Worm (Caenorhabditis elegans) whole organism, mixed stage, embryonic: ENCODE results near the gene C17F4.11.

Source experiments
- M03D4.4 ChIP-seq: sonication (generic microtip); optimal IDR thresholded peaks from 2 replicates; lab custom pipeline; 2017; ENCODE audit warnings: mild to moderate bottlenecking, missing genetic modification characterization, missing compliant biosample characterization
- bed-3 ChIP-seq: fragments of 200-800 bp; sonication (Bioruptor generic); optimal IDR thresholded peaks from 3 replicates; lab custom pipeline; 2018; ENCODE audit warnings: mild to moderate bottlenecking, missing genetic modification characterization, moderate library complexity, missing compliant biosample characterization
- ceh-39 ChIP-seq: fragments of 150-350 bp; optimal IDR thresholded peaks from 2 replicates; lab custom pipeline; 2014; ENCODE audit warnings: missing biosample characterization, missing genetic modification characterization
- ceh-43 ChIP-seq: fragments of 200-800 bp; sonication (Bioruptor generic); optimal IDR thresholded peaks from 2 replicates; lab custom pipeline; 2018; ENCODE audit warnings: mild to moderate bottlenecking, missing genetic modification characterization, moderate library complexity, missing compliant biosample characterization
- ceh-83 ChIP-seq: fragments of 200-800 bp; sonication (Bioruptor generic); optimal IDR thresholded peaks from 2 replicates; lab custom pipeline; 2018; ENCODE audit warnings: mild to moderate bottlenecking, missing genetic modification characterization, missing compliant biosample characterization
- ces-1 ChIP-seq: fragments of 150-350 bp; optimal IDR thresholded peaks from 2 replicates; lab custom pipeline; 2014; ENCODE audit warnings: missing biosample characterization, missing genetic modification reagents, missing genetic modification characterization
- cnd-1 ChIP-seq: fragments of 200-800 bp; sonication (Bioruptor generic); optimal IDR thresholded peaks from 2 replicates; lab custom pipeline; 2018; ENCODE audit warnings: mild to moderate bottlenecking, missing genetic modification characterization, missing compliant biosample characterization
- drap-1 ChIP-seq: fragments of 200-800 bp; sonication (Bioruptor generic); optimal IDR thresholded peaks from 3 replicates; lab custom pipeline; 2018; ENCODE audit warnings: mild to moderate bottlenecking, missing genetic modification characterization, missing compliant biosample characterization
- elt-1 ChIP-seq: sonication (generic microtip); optimal IDR thresholded peaks from 2 replicates; lab custom pipeline; 2017; ENCODE audit warnings: missing genetic modification characterization, mild to moderate bottlenecking, missing compliant biosample characterization, antibody characterized with exemption, moderate library complexity, borderline replicate concordance; ENCODE audit not compliant: insufficient read depth
- elt-3 ChIP-seq: fragments of 150-350 bp; optimal IDR thresholded peaks from 2 replicates; lab custom pipeline; 2014; ENCODE audit warnings: missing biosample characterization, missing genetic modification characterization
- ham-2 ChIP-seq: fragments of 200-800 bp; sonication (Bioruptor generic); optimal IDR thresholded peaks from 2 replicates; lab custom pipeline; 2018; ENCODE audit warnings: mild to moderate bottlenecking, missing genetic modification characterization, missing compliant biosample characterization
- hlh-1 ChIP-seq: fragments of 150-350 bp; optimal IDR thresholded peaks from 2 replicates; lab custom pipeline; 2014; ENCODE audit warnings: missing biosample characterization, missing genetic modification reagents, missing genetic modification characterization
- lin-13 ChIP-seq: fragments of 150-350 bp; optimal IDR thresholded peaks from 2 replicates; lab custom pipeline; 2014; ENCODE audit warnings: missing biosample characterization, missing genetic modification characterization
- lin-32 ChIP-seq: fragments of 200-800 bp; sonication (Bioruptor generic); optimal IDR thresholded peaks from 2 replicates; lab custom pipeline; 2018; ENCODE audit warnings: mild to moderate bottlenecking, missing genetic modification characterization, missing compliant biosample characterization
- lsy-2 ChIP-seq: fragments of 150-350 bp; optimal IDR thresholded peaks from 2 replicates; lab custom pipeline; 2014; ENCODE audit warnings: missing biosample characterization, missing genetic modification characterization
- mab-5 ChIP-seq: fragments of 150-350 bp; optimal IDR thresholded peaks from 2 replicates; lab custom pipeline; 2014; ENCODE audit warnings: missing biosample characterization, missing genetic modification characterization
- mep-1 ChIP-seq: fragments of 150-350 bp; optimal IDR thresholded peaks from 2 replicates; lab custom pipeline; 2017; ENCODE audit warnings: missing biosample characterization, missing genetic modification reagents, missing genetic modification characterization, inconsistent platforms
- mls-2 ChIP-seq: sonication (generic microtip); optimal IDR thresholded peaks from 2 replicates; lab custom pipeline; 2016; ENCODE audit warnings: mild to moderate bottlenecking, missing genetic modification characterization, moderate library complexity, missing compliant biosample characterization
- nhr-12 ChIP-seq: fragments of 150-350 bp; optimal IDR thresholded peaks from 2 replicates; lab custom pipeline; 2014; ENCODE audit warnings: missing biosample characterization, missing genetic modification characterization
- nhr-2 ChIP-seq: fragments of 150-350 bp; optimal IDR thresholded peaks from 2 replicates; lab custom pipeline; 2014; ENCODE audit warnings: missing biosample characterization, missing genetic modification characterization
- nhr-28 ChIP-seq: fragments of 150-350 bp; optimal IDR thresholded peaks from 2 replicates; lab custom pipeline; 2014; ENCODE audit warnings: missing biosample characterization, missing genetic modification characterization
- nhr-76 ChIP-seq: sonication (generic microtip); optimal IDR thresholded peaks from 2 replicates; lab custom pipeline; 2017; ENCODE audit warnings: missing biosample characterization, missing genetic modification characterization
- pha-4 ChIP-seq: fragments of 150-350 bp; optimal IDR thresholded peaks from 2 replicates; lab custom pipeline; 2018; ENCODE audit warnings: missing biosample characterization, missing genetic modification reagents, missing genetic modification characterization
- sem-2 ChIP-seq: fragments of 200-800 bp; sonication (Bioruptor generic); optimal IDR thresholded peaks from 2 replicates; lab custom pipeline; 2018; ENCODE audit warnings: mild to moderate bottlenecking, missing genetic modification characterization, missing compliant biosample characterization
- snpc-4 ChIP-seq: fragments of 150-350 bp; optimal IDR thresholded peaks from 2 replicates; lab custom pipeline; 2014; ENCODE audit warnings: missing biosample characterization, missing genetic modification characterization
- unc-120 ChIP-seq: sonication (generic microtip); optimal IDR thresholded peaks from 2 replicates; lab custom pipeline; 2017; ENCODE audit warnings: missing genetic modification characterization, missing compliant biosample characterization; ENCODE audit not compliant: poor library complexity, severe bottlenecking
- unc-39 ChIP-seq: fragments of 150-350 bp; optimal IDR thresholded peaks from 2 replicates; lab custom pipeline; 2014; ENCODE audit warnings: missing biosample characterization, missing genetic modification characterization
- unc-62 ChIP-seq: fragments of 150-350 bp; optimal IDR thresholded peaks from 2 replicates; lab custom pipeline; 2014; ENCODE audit warnings: missing biosample characterization, missing genetic modification reagents, missing genetic modification characterization
- zip-8 ChIP-seq: fragments of 150-350 bp; optimal IDR thresholded peaks from 2 replicates; lab custom pipeline; 2014; ENCODE audit warnings: missing biosample characterization, missing genetic modification characterization
- ztf-11 ChIP-seq: fragments of 150-350 bp; optimal IDR thresholded peaks from 2 replicates; lab custom pipeline; 2014; ENCODE audit warnings: missing biosample characterization, missing genetic modification characterization

Gene C17F4.11

DNA sequence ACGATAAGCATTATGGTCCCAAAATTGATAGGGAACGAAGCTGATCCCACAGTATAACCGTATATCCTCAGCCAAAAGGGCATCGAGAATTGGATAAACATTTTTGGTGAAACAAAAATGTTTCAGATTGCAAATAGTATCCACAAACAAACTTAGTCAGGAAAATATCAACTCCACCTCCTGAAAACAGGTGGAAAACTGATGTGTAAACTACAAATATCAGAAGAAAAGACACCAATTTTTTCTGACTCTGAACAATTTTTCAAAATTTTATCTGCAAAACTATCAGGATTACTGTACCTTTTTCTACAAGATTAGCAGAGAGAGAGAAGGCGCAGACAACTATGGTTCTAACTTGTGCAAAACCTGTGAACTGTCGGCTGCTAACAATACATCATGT lies 34.8 kb upstream of the C17F4.11 start, which contains the start of gene sri-53:
TSS of gene sri-53 (minus strand) at position 101 of the 400 bp plus-strand sequence.
- TF ChIP-seq bed-3 (GFP tag; lab: Kevin White, UChicago), result no peak
- TF ChIP-seq sem-2 (GFP tag; lab: Kevin White, UChicago), result no peak
- no peak for TF ChIP-seq hlh-1 (tag; lab: Kevin White, UChicago)
- TF ChIP-seq lin-13, result no peak
- no peak for TF ChIP-seq nhr-12 (tag; lab: Kevin White, UChicago)
- no peak for TF ChIP-seq ces-1
- no peak for TF ChIP-seq mab-5 (tag; lab: Kevin White, UChicago)
- TF ChIP-seq nhr-2, result no peak
- TF ChIP-seq ztf-11 (tag; lab: Kevin White, UChicago), result no peak
- no peak for TF ChIP-seq ceh-83 (GFP tag; lab: Kevin White, UChicago)
- TF ChIP-seq lin-32 (GFP tag; lab: Kevin White, UChicago), result no peak
- TF ChIP-seq cnd-1 (tag; lab: Kevin White, UChicago), result no peak
- TF ChIP-seq elt-3, result no peak
- no peak for TF ChIP-seq elt-1 (tag; lab: Kevin White, UChicago)
- TF ChIP-seq nhr-76 (tag; lab: Kevin White, UChicago), result no peak
- no peak for TF ChIP-seq pha-4

- TF ChIP-seq ceh-43 (no peak), lsy-2 (no peak), nhr-28 (tag; lab: Kevin White, UChicago) (no peak), mls-2 (tag; lab: Kevin White, UChicago) (no peak), nhr-76 (tag; lab: Kevin White, UChicago) (no peak)
These were observed 33.9 kb upstream of the C17F4.11 start, which contains the start of gene sri-50 for ce11 chrII:3203415-3203814. TSS of gene sri-50 (plus strand) at chrII:3203715.

DNA sequence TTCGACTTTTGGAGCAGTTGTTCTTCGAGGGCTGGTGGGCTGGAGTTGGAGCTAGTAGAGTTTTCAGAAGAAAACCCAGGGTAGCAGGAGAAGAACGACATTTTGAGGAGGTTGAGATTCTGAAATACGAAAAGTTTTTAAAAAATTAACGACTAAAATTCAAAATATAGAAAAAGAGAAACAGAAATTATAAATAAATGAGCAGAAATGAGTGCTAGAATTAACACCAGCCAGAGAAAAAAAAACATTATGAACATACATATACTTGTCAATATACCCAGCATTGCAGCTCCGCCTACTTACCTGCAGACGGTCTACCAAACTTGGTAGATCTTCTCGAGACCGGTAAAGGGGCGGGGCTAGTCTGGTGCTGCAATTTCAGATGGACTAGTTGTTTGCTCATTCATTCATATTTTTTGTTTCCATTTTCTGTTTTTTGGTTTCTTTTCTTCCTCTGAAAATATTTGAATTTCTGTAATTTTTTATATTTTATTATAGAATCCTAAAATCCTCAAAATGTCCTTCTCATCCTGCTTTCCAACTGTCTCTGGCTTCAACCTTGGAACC lies 30.8 kb upstream of the C17F4.11 start, which contains the start of the genes ZC239.20 and ZC239.21:
TSS of gene ZC239.20 (minus strand) at position 101 of the 567 bp plus-strand sequence.
TSS of gene ZC239.21 (plus strand) at position 517 of the 567 bp plus-strand sequence.
- TF ChIP-seq unc-62 (GFP tag; lab: Kevin White, UChicago), result no peak
- TF ChIP-seq unc-120 (tag; lab: Kevin White, UChicago), result no peak

- TF ChIP-seq ceh-43 (no peak), drap-1 (GFP tag; lab: Kevin White, UChicago) (no peak), zip-8 (tag; lab: Kevin White, UChicago) (no peak), mab-5 (tag; lab: Kevin White, UChicago) (no peak), unc-120 (tag; lab: Kevin White, UChicago) (no peak)
These were observed 28.6 kb upstream of the C17F4.11 start, which contains the start of gene sdz-35 for ce11 chrII:3208679-3209078. TSS of gene sdz-35 (minus strand) at chrII:3208779.

DNA sequence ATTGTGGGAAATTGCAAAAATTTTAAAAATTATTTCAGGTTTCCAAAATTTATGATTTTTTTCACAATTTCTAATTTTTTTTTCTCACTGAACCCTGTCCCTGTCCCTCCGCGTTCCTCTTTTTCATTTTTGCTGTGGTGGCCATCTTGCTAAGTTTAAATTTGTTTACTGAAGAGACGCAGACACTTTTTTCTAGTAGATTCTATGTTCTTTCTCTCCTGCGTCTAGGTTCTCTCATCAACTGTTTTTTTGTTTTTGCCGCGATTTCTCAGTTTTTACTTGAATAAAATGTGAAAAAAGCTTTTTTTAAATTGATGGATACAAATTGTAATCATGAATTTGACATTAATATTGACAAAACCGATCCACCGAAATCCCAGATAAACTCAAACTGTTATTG lies 28.0 kb upstream of the C17F4.11 start, which contains the start of gene ZC239.6:
TSS of gene ZC239.6 (plus strand) at position 381 of the 400 bp plus-strand sequence.
- no peak for TF ChIP-seq ztf-11 (tag; lab: Kevin White, UChicago)
- TF ChIP-seq mep-1, result no peak
- TF ChIP-seq snpc-4 (tag; lab: Kevin White, UChicago), result no peak
- TF ChIP-seq elt-1 (tag; lab: Kevin White, UChicago), result no peak
- TF ChIP-seq hlh-1 (tag; lab: Kevin White, UChicago), result no peak
- no peak for TF ChIP-seq ceh-43
- no peak for TF ChIP-seq mls-2 (tag; lab: Kevin White, UChicago)
- no peak for TF ChIP-seq ces-1
- no peak for TF ChIP-seq unc-62 (GFP tag; lab: Kevin White, UChicago)
- no peak for TF ChIP-seq ceh-39 (tag; lab: Kevin White, UChicago)
- no peak for TF ChIP-seq unc-39 (tag; lab: Kevin White, UChicago)
- TF ChIP-seq lin-32 (GFP tag; lab: Kevin White, UChicago), result no peak
- TF ChIP-seq nhr-12 (tag; lab: Kevin White, UChicago), result no peak
- TF ChIP-seq M03D4.4, result no peak
- no peak for TF ChIP-seq ham-2
- TF ChIP-seq lsy-2, result no peak
